Worm (Caenorhabditis elegans) whole organism, L3 larva: ENCODE results near the gene phf-34.

Source experiments
- R02D3.7 ChIP-seq: fragments of 150-350 bp; optimal IDR thresholded peaks from 2 replicates; lab custom pipeline; 2014; ENCODE audit warnings: missing biosample characterization, missing genetic modification characterization
- ZK546.5 ChIP-seq: sonication (generic microtip); optimal IDR thresholded peaks from 2 replicates; lab custom pipeline; 2017; ENCODE audit warnings: missing biosample characterization, missing genetic modification characterization
- ama-1 ChIP-seq: fragments of 150-350 bp; optimal IDR thresholded peaks from 2 replicates; lab custom pipeline; 2018
- ceh-28 ChIP-seq: fragments of 150-350 bp; optimal IDR thresholded peaks from 2 replicates; lab custom pipeline; 2014; ENCODE audit warnings: missing biosample characterization, missing genetic modification reagents, missing genetic modification characterization
- ceh-82 ChIP-seq: fragments of 150-350 bp; optimal IDR thresholded peaks from 2 replicates; lab custom pipeline; 2014; ENCODE audit warnings: missing biosample characterization, missing genetic modification characterization
- ceh-9 ChIP-seq: sonication (generic microtip); optimal IDR thresholded peaks from 2 replicates; lab custom pipeline; 2018; ENCODE audit warnings: missing biosample characterization, missing genetic modification characterization
- daf-12 ChIP-seq: fragments of 150-350 bp; optimal IDR thresholded peaks from 2 replicates; lab custom pipeline; 2014; ENCODE audit warnings: missing biosample characterization, missing genetic modification reagents, missing genetic modification characterization
- egl-5 ChIP-seq: fragments of 150-350 bp; optimal IDR thresholded peaks from 2 replicates; lab custom pipeline; 2017; ENCODE audit warnings: missing biosample characterization, missing genetic modification reagents, missing genetic modification characterization, inconsistent platforms
- elt-1 ChIP-seq: fragments of 150-350 bp; optimal IDR thresholded peaks from 2 replicates; lab custom pipeline; 2014; ENCODE audit warnings: missing biosample characterization, missing genetic modification characterization
- elt-3 ChIP-seq, 3 experiments: fragments of 150-350 bp in 1 of 3; sonication (generic microtip) in 2 of 3; optimal IDR thresholded peaks; 2 replicates in 2 of 3; 4 replicates in 1 of 3; lab custom pipeline; 2014 to 2017; ENCODE audit warnings: missing biosample characterization in 3 of 3, missing genetic modification characterization in 3 of 3
- fkh-10 ChIP-seq: sonication (generic microtip); optimal IDR thresholded peaks from 2 replicates; lab custom pipeline; 2017; ENCODE audit warnings: missing biosample characterization, missing genetic modification reagents, missing genetic modification characterization
- fos-1 ChIP-seq: fragments of 150-350 bp; optimal IDR thresholded peaks from 2 replicates; lab custom pipeline; 2014; ENCODE audit warnings: missing biosample characterization, missing genetic modification characterization
- hmg-11 ChIP-seq: sonication (generic microtip); optimal IDR thresholded peaks from 2 replicates; lab custom pipeline; 2016; ENCODE audit warnings: missing genetic modification characterization, missing compliant biosample characterization
- lin-15B ChIP-seq: fragments of 150-350 bp; optimal IDR thresholded peaks from 2 replicates; lab custom pipeline; 2014; ENCODE audit warnings: missing biosample characterization, missing genetic modification characterization
- lin-39 ChIP-seq: fragments of 150-350 bp; optimal IDR thresholded peaks from 2 replicates; lab custom pipeline; 2018; ENCODE audit warnings: missing biosample characterization, missing genetic modification reagents, missing genetic modification characterization
- mdl-1 ChIP-seq: fragments of 150-350 bp; optimal IDR thresholded peaks from 2 replicates; lab custom pipeline; 2014; ENCODE audit warnings: missing biosample characterization, missing genetic modification characterization
- nfya-1 ChIP-seq: sonication (generic microtip); optimal IDR thresholded peaks from 2 replicates; lab custom pipeline; 2017; ENCODE audit warnings: missing genetic modification characterization, mild to moderate bottlenecking, missing compliant biosample characterization, antibody characterized with exemption, moderate library complexity; ENCODE audit not compliant: insufficient read depth
- nhr-11 ChIP-seq: fragments of 150-350 bp; optimal IDR thresholded peaks from 2 replicates; lab custom pipeline; 2014; ENCODE audit warnings: missing biosample characterization, missing genetic modification characterization
- nhr-23 ChIP-seq: fragments of 150-350 bp; optimal IDR thresholded peaks from 2 replicates; lab custom pipeline; 2014; ENCODE audit warnings: missing biosample characterization, missing genetic modification reagents, missing genetic modification characterization
- nhr-25 ChIP-seq: sonication (generic microtip); optimal IDR thresholded peaks from 2 replicates; lab custom pipeline; 2017; ENCODE audit warnings: missing biosample characterization, missing genetic modification characterization
- nhr-43 ChIP-seq: sonication (generic microtip); optimal IDR thresholded peaks from 2 replicates; lab custom pipeline; 2016; ENCODE audit warnings: mild to moderate bottlenecking, missing genetic modification characterization, missing compliant biosample characterization; ENCODE audit not compliant: poor library complexity, severe bottlenecking
- nhr-67 ChIP-seq: fragments of 150-350 bp; optimal IDR thresholded peaks from 2 replicates; lab custom pipeline; 2014; ENCODE audit warnings: missing biosample characterization, missing genetic modification characterization
- nhr-77 ChIP-seq: fragments of 150-350 bp; optimal IDR thresholded peaks from 2 replicates; lab custom pipeline; 2014; ENCODE audit warnings: missing biosample characterization, missing genetic modification characterization
- pha-4 ChIP-seq: fragments of 150-350 bp; optimal IDR thresholded peaks from 2 replicates; lab custom pipeline; 2014; ENCODE audit warnings: missing biosample characterization, missing genetic modification reagents, missing genetic modification characterization
- pqm-1 ChIP-seq: fragments of 150-350 bp; optimal IDR thresholded peaks from 2 replicates; lab custom pipeline; 2017; ENCODE audit warnings: missing biosample characterization, missing genetic modification characterization, inconsistent platforms
- skn-1 ChIP-seq: fragments of 150-350 bp; optimal IDR thresholded peaks from 2 replicates; lab custom pipeline; 2014; ENCODE audit warnings: missing biosample characterization, missing genetic modification characterization
- snpc-4 ChIP-seq: fragments of 150-350 bp; optimal IDR thresholded peaks from 2 replicates; lab custom pipeline; 2014; ENCODE audit warnings: missing biosample characterization, missing genetic modification characterization
- tbx-2 ChIP-seq: sonication (generic microtip); optimal IDR thresholded peaks from 2 replicates; lab custom pipeline; 2016; ENCODE audit warnings: mild to moderate bottlenecking, missing genetic modification characterization, missing compliant biosample characterization
- unc-39 ChIP-seq: sonication (generic microtip); optimal IDR thresholded peaks from 4 replicates; lab custom pipeline; 2017; ENCODE audit warnings: missing biosample characterization, missing genetic modification characterization
- ztf-11 ChIP-seq: fragments of 150-350 bp; optimal IDR thresholded peaks from 2 replicates; lab custom pipeline; 2014; ENCODE audit warnings: missing biosample characterization, missing genetic modification characterization
- ztf-4 ChIP-seq: fragments of 150-350 bp; optimal IDR thresholded peaks from 2 replicates; lab custom pipeline; 2014; ENCODE audit warnings: missing biosample characterization, missing genetic modification characterization

The phf-34 gene

ce11 chrX:9899426-9900131, at the start of gene phf-34:
Gene phf-34, minus strand, starts transcription at chrX:9899476.
- TF ChIP-seq elt-3 (tag; optimal IDR thresholded peaks at IDR 0.05; lab: Kevin White, UChicago) (no peak), pha-4 (tag; lab: Kevin White, UChicago) (peak; percentile 34), snpc-4 (tag; lab: Kevin White, UChicago) (peak; percentile 34), nfya-1 (tag; lab: Kevin White, UChicago) (peak; percentile 76), egl-5 (tag; lab: Kevin White, UChicago) (peak; percentile 13), ceh-28 (tag; lab: Kevin White, UChicago) (no peak), lin-15B (tag; lab: Kevin White, UChicago) (peak; percentile 28), nhr-43 (tag; lab: Kevin White, UChicago) (peak; percentile 31), mdl-1 (tag; lab: Kevin White, UChicago) (no peak), ztf-11 (tag; lab: Kevin White, UChicago) (no peak), nhr-77 (tag; lab: Kevin White, UChicago) (no peak), ama-1 (lab: Kevin White, UChicago) (no peak), nhr-23 (peak; percentile 65), lin-39 (peak; percentile 21), skn-1 (tag; lab: Kevin White, UChicago) (no peak), ceh-82 (no peak), hmg-11 (tag; lab: Kevin White, UChicago) (peak; percentile 88), fkh-10 (GFP tag; lab: Kevin White, UChicago) (peak; percentile 10), daf-12 (no peak), nhr-25 (tag; lab: Kevin White, UChicago) (peak; percentile 61)

DNA sequence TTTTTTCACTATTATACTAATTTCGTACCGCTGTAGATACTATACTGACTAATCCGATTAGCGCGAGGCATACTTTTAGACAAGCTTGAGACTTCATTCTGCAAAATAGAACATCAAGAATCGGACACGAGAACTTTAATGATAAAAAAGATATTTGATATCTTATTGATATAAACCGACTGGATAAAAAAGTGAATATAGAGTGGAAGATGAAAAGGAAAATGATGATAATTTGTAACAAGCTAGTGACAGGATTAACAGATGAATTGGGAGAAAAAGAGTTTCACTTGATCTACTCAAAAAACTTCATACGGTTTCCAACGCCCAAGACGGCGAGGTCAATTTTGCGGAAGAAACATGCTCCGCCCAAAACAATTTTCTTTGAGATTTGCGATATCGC, 49.7 kb upstream of the phf-34 start, which contains the start of gene nas-37:
nas-37 (minus strand) TSS at position 101 of the 400 bp plus-strand sequence.
- TF ChIP-seq unc-39 (tag; lab: Kevin White, UChicago) (no peak), egl-5 (tag; lab: Kevin White, UChicago) (no peak), mdl-1 (tag; lab: Kevin White, UChicago) (no peak)
- TF ChIP-seq, all 47 proteins: peak for 0

DNA sequence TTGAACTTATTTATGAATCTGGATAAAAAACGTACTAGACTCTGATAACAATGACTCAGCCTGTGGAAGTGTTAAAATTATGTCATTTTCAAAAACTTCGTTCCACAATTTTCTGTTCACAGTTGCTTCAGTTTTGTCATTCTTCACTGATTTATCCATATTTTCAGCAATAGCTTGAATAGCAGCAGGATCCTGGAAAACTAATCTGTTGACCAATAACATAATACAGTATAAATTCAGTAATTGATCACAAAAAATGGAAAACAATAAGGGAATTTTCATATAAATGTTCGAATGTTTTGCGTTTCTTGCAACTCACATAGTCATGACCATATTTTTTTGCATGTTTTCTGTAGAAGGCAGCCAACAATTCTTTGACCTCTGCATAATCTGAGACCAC, 49.3 kb upstream of the phf-34 start:
- TF ChIP-seq ceh-82 (no peak), elt-1 (tag; lab: Kevin White, UChicago) (no peak), tbx-2 (tag; lab: Kevin White, UChicago) (no peak), ceh-9 (no peak), fos-1 (tag; lab: Kevin White, UChicago) (no peak), egl-5 (tag; lab: Kevin White, UChicago) (no peak), R02D3.7 (no peak), ceh-28 (tag; lab: Kevin White, UChicago) (no peak), ztf-4 (tag; lab: Kevin White, UChicago) (no peak), pqm-1 (tag; lab: Kevin White, UChicago) (no peak), mdl-1 (tag; lab: Kevin White, UChicago) (no peak), nhr-77 (tag; lab: Kevin White, UChicago) (no peak), ztf-11 (tag; lab: Kevin White, UChicago) (no peak), daf-12 (no peak), ZK546.5 (tag; lab: Kevin White, UChicago) (no peak), nhr-11 (tag; lab: Kevin White, UChicago) (no peak)

- peak; percentile 31 for TF ChIP-seq nhr-25 (tag; lab: Kevin White, UChicago)
- no peak for TF ChIP-seq nhr-67 (tag; lab: Kevin White, UChicago)
- TF ChIP-seq hmg-11 (tag; lab: Kevin White, UChicago): peak; percentile 13
- no peak for TF ChIP-seq fkh-10 (GFP tag; lab: Kevin White, UChicago)
Measured at ce11 chrX:9941379-9941778, 42.1 kb upstream of the phf-34 start.

DNA sequence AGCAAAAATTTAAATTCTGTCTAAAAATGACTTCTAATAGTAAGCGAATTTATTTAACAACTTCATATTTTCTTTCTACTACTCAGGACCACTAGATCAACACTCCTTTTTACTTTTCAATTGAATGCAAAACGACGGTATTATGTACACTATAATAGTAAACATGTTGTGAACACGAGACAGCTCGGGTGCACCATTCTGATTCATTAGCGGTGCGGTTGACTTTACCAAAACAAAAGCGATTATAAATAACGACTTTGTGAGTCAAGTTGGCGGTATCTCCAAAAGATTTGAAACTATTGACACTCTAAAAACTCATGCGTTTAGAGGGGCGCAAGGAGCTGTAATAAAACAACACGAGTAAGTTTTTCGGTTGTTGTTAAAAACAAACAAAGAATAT, 41.2 kb upstream of the phf-34 start:
- TF ChIP-seq pha-4 (tag; lab: Kevin White, UChicago): peak; percentile 74
- TF ChIP-seq elt-1 (tag; lab: Kevin White, UChicago): no peak
